Worm (Caenorhabditis elegans) whole organism, L2 larva: Measurements from ENCODE around the gene rig-4.

Experiments
- R02D3.7 ChIP-seq: fragments of 150-350 bp; optimal IDR thresholded peaks from 2 replicates; lab custom pipeline; 2014; ENCODE audit warnings: missing biosample characterization, missing genetic modification characterization
- ama-1 ChIP-seq: fragments of 150-350 bp; optimal IDR thresholded peaks from 2 replicates; lab custom pipeline; 2018; ENCODE audit warnings: inconsistent platforms
- ceh-16 ChIP-seq: fragments of 150-350 bp; optimal IDR thresholded peaks from 2 replicates; lab custom pipeline; 2014; ENCODE audit warnings: missing biosample characterization, missing genetic modification characterization
- ceh-82 ChIP-seq: fragments of 150-350 bp; optimal IDR thresholded peaks from 2 replicates; lab custom pipeline; 2014; ENCODE audit warnings: missing biosample characterization, missing genetic modification characterization
- nhr-12 ChIP-seq: fragments of 150-350 bp; optimal IDR thresholded peaks from 2 replicates; lab custom pipeline; 2014; ENCODE audit warnings: missing biosample characterization, missing genetic modification characterization
- unc-55 ChIP-seq: fragments of 150-350 bp; sonication (generic microtip); optimal IDR thresholded peaks from 3 replicates; lab custom pipeline; 2014; ENCODE audit warnings: missing biosample characterization, missing genetic modification reagents, missing genetic modification characterization
- ztf-1 ChIP-seq: fragments of 200-800 bp; sonication (Bioruptor generic); conservative IDR thresholded peaks from 2 replicates; pipeline ENCODE4 v1.3.6; 2022; ENCODE audit warnings: missing genetic modification characterization, missing compliant biosample characterization

DNA sequence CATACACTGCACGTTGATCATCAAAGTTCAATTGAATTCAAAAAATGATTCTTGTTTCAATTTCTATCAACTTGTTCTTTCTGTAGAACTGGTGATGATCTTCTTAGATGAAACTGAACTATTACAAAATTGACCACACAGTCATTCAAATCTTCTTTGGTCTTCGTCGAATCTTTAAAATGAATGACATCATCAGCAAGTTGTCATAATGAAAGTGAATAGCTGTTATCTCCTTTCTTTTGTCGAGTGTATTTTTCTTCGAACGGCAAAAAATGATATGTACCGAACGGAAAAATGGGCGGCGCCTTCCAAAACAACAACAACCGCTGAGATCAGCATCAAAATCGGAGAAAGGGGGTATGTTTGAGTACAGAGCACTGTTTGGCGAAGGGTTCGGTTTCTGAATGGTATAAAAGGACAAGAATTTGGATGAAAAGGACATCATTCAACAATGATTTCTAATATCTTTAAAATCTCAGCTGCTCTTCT, 26.4 kb downstream of the rig-4 start, which contains the start of gene ora-1:
- no peak for TF ChIP-seq nhr-12 (tag; lab: Kevin White, UChicago)
- no peak for TF ChIP-seq R02D3.7 (tag; lab: Kevin White, UChicago)
- no peak for TF ChIP-seq ceh-16 (tag; lab: Kevin White, UChicago)
- TF ChIP-seq unc-55 (GFP tag; lab: Kevin White, UChicago): no peak
- TF ChIP-seq ama-1 (lab: Kevin White, UChicago): no peak
- no peak for TF ChIP-seq ztf-1 (GFP tag; lab: Robert Waterston, UW)
- no peak for TF ChIP-seq ceh-82 (tag; lab: Kevin White, UChicago)
